Fruit fly (Drosophila melanogaster): ENCODE results near the gene Gr5a.

Gene Gr5a

dm6 chrX:5678178-5678470 lies 2.3 kb upstream of the Gr5a start:
- TF ChIP-seq Snoo (tag; optimal IDR thresholded peaks at IDR 0.05) (no peak), CG34367 (tag; optimal IDR thresholded peaks at IDR 0.05) (no peak), Ets98B (GFP tag; IDR thresholded peaks at IDR 0.05) (no peak), rn (GFP tag; IDR thresholded peaks at IDR 0.05) (no peak), CG10348 (GFP tag; IDR thresholded peaks at IDR 0.05) (no peak), CG9948 (tag; optimal IDR thresholded peaks at IDR 0.05) (no peak), EcR (GFP tag; optimal IDR thresholded peaks at IDR 0.05) (no peak), CG8159 (tag; optimal IDR thresholded peaks at IDR 0.05) (no peak), gl (tag; optimal IDR thresholded peaks at IDR 0.05) (no peak), D1 (tag; optimal IDR thresholded peaks at IDR 0.05) (no peak), CG8301 (tag; optimal IDR thresholded peaks at IDR 0.05) (no peak)

- TF ChIP-seq CG8159 (tag; optimal IDR thresholded peaks at IDR 0.05), result peak; percentile 72
- peak; percentile 12 for TF ChIP-seq CG13204 (GFP tag; optimal IDR thresholded peaks at IDR 0.05)
- no peak for TF ChIP-seq CG10348 (GFP tag; IDR thresholded peaks at IDR 0.05)
- TF ChIP-seq CG15710 (tag; optimal IDR thresholded peaks at IDR 0.05), result peak; percentile 50
- no peak for TF ChIP-seq CG12605 (GFP tag; IDR thresholded peaks at IDR 0.05)
- 0 out of 3 replicates have a peak, but pooled peaks have one; percentile 50 for TF ChIP-seq CG4496 (GFP tag; IDR thresholded peaks at IDR 0.05)
- peak; percentile 50 for TF ChIP-seq CG34367 (tag; optimal IDR thresholded peaks at IDR 0.05)
- peak; percentile 33 for TF ChIP-seq Pif1B (GFP tag; optimal IDR thresholded peaks at IDR 0.05)
- peak; percentile 81 for TF ChIP-seq Snoo (tag; optimal IDR thresholded peaks at IDR 0.05)
- TF ChIP-seq EcR (GFP tag; optimal IDR thresholded peaks at IDR 0.05), result no peak
- peak; percentile 29; the same call in 1 of the 2 replicates for TF ChIP-seq Ets98B (GFP tag; IDR thresholded peaks at IDR 0.05)
- no peak for TF ChIP-seq CG14655 (GFP tag; optimal IDR thresholded peaks at IDR 0.05)
- TF ChIP-seq rn (GFP tag; IDR thresholded peaks at IDR 0.05), result 0 out of 2 replicates have a peak, but pooled peaks have one; percentile 4
- peak; percentile 64 for TF ChIP-seq CG9948 (tag; optimal IDR thresholded peaks at IDR 0.05)
- no peak for TF ChIP-seq fd96Ca (GFP tag; IDR thresholded peaks at IDR 0.05)
- TF ChIP-seq gl (tag; optimal IDR thresholded peaks at IDR 0.05), result no peak
- peak; percentile 12; the same call in 1 of the 2 replicates for TF ChIP-seq CG32121 (GFP tag; IDR thresholded peaks at IDR 0.05)
- peak; percentile 38 for TF ChIP-seq CG8301 (tag; optimal IDR thresholded peaks at IDR 0.05)
- TF ChIP-seq CG17806 (tag; optimal IDR thresholded peaks at IDR 0.05), result peak; percentile 65
- TF ChIP-seq D1 (tag; optimal IDR thresholded peaks at IDR 0.05), result no peak
- no peak for TF ChIP-seq Pif1A (GFP tag; optimal IDR thresholded peaks at IDR 0.05)
Observed at dm6 chrX:5679079-5679932, 1.1 kb upstream of the Gr5a start.

- no peak for TF ChIP-seq CG9948 (tag; optimal IDR thresholded peaks at IDR 0.05)
- TF ChIP-seq EcR (GFP tag; optimal IDR thresholded peaks at IDR 0.05), result no peak
- no peak for TF ChIP-seq Snoo (tag; optimal IDR thresholded peaks at IDR 0.05)
- TF ChIP-seq rn (GFP tag; IDR thresholded peaks at IDR 0.05), result no peak
- TF ChIP-seq CG34367 (tag; optimal IDR thresholded peaks at IDR 0.05), result no peak
- TF ChIP-seq CG17806 (tag; optimal IDR thresholded peaks at IDR 0.05), result no peak
- no peak for TF ChIP-seq gl (tag; optimal IDR thresholded peaks at IDR 0.05)
- TF ChIP-seq CG10348 (GFP tag; IDR thresholded peaks at IDR 0.05), result no peak
Observed at dm6 chrX:5682940-5683339, 2.5 kb downstream of the Gr5a start, which contains the start of gene CG42449. TSS of gene CG42449 (plus strand) at chrX:5683240.

dm6 chrX:5689417-5690215 lies 9.2 kb downstream of the Gr5a start, which contains the start of the genes PGAP1 and cv:
TSS of gene PGAP1 (minus strand) at chrX:5689473.
TSS of gene cv (plus strand) at chrX:5690002.
- TF ChIP-seq CG32121 (GFP tag; IDR thresholded peaks at IDR 0.05), result no peak
- peak; percentile 12 for TF ChIP-seq CG17806 (tag; optimal IDR thresholded peaks at IDR 0.05)
- TF ChIP-seq CG34367 (tag; optimal IDR thresholded peaks at IDR 0.05), result no peak
- peak; percentile 14 for TF ChIP-seq CG8159 (tag; optimal IDR thresholded peaks at IDR 0.05)
- TF ChIP-seq fd96Ca (GFP tag; IDR thresholded peaks at IDR 0.05), result no peak
- TF ChIP-seq CG4496 (GFP tag; IDR thresholded peaks at IDR 0.05), result peak; percentile 15; the same call in 1 of the 3 replicates
- TF ChIP-seq CG13204 (GFP tag; optimal IDR thresholded peaks at IDR 0.05), result no peak
- TF ChIP-seq CG14655 (GFP tag; optimal IDR thresholded peaks at IDR 0.05), result no peak
- no peak for TF ChIP-seq CG8301 (tag; optimal IDR thresholded peaks at IDR 0.05)

- TF ChIP-seq Pif1A (GFP tag; optimal IDR thresholded peaks at IDR 0.05), result no peak
- TF ChIP-seq fd96Ca (GFP tag; IDR thresholded peaks at IDR 0.05), result no peak
- no peak for TF ChIP-seq CG32121 (GFP tag; IDR thresholded peaks at IDR 0.05)
- TF ChIP-seq CG17806 (tag; optimal IDR thresholded peaks at IDR 0.05), result no peak
- no peak for TF ChIP-seq CG15710 (tag; optimal IDR thresholded peaks at IDR 0.05)
- no peak for TF ChIP-seq CG34367 (tag; optimal IDR thresholded peaks at IDR 0.05)
- TF ChIP-seq EcR (GFP tag; optimal IDR thresholded peaks at IDR 0.05), result no peak
- no peak for TF ChIP-seq CG14655 (GFP tag; optimal IDR thresholded peaks at IDR 0.05)
Observed at dm6 chrX:5690216-5690523, 9.8 kb downstream of the Gr5a start.
